Fruit fly (Drosophila melanogaster) whole organism, embryonic: ENCODE data around the gene Ance-2.

ENCODE experiments used
- Abd-B ChIP-seq: fragments of 200-800 bp; sonication (Bioruptor generic); optimal IDR thresholded peaks from 2 replicates; lab custom pipeline; 2018; ENCODE audit warnings: missing biosample characterization, mild to moderate bottlenecking, missing genetic modification characterization, moderate library complexity
- CG1233 ChIP-seq: fragments of 200-800 bp; sonication (Bioruptor generic); optimal IDR thresholded peaks from 4 replicates; lab custom pipeline; 2018; ENCODE audit warnings: missing biosample characterization, mild to moderate bottlenecking, missing genetic modification characterization
- CG16779 ChIP-seq: fragments of 200-800 bp; sonication (Bioruptor generic); IDR thresholded peaks from 2 replicates; pipeline ENCODE4 v1.3.6; 2022; ENCODE audit warnings: missing biosample characterization, missing genetic modification characterization
- D ChIP-seq, 2 experiments: fragments of 200-800 bp in 1 of 2; fragments of >200 bp in 1 of 2; sonication (Bioruptor generic) in 1 of 2; optimal IDR thresholded peaks; 2 replicates in 1 of 2; 3 replicates in 1 of 2; lab custom pipeline; 2017; ENCODE audit warnings: mild to moderate bottlenecking in 1 of 2, missing biosample characterization in 1 of 2, missing genetic modification characterization in 1 of 2, missing genetic modification reagents in 1 of 2
- D19A ChIP-seq: fragments of 200-800 bp; optimal IDR thresholded peaks from 3 replicates; lab custom pipeline; 2019; ENCODE audit warnings: missing biosample characterization, mild to moderate bottlenecking, missing genetic modification characterization, moderate library complexity
- H2.0 ChIP-seq: fragments of 200-800 bp; sonication (Bioruptor generic); IDR thresholded peaks from 2 replicates; pipeline ENCODE4 v1.3.6; 2022; ENCODE audit warnings: missing biosample characterization, missing genetic modification characterization
- Hr78 ChIP-seq, 2 experiments: fragments of 200-800 bp in 1 of 2; fragments of >200 bp in 1 of 2; sonication (Bioruptor generic) in 1 of 2; optimal IDR thresholded peaks; 2 replicates each; lab custom pipeline; 2017 to 2019; ENCODE audit warnings: missing biosample characterization in 2 of 2, missing genetic modification characterization in 2 of 2, mild to moderate bottlenecking in 1 of 2, moderate library complexity in 1 of 2
- mld ChIP-seq: fragments of 200-800 bp; sonication (Bioruptor generic); IDR thresholded peaks from 3 replicates; pipeline ENCODE4 v1.3.6; 2022; ENCODE audit warnings: missing biosample characterization, missing genetic modification characterization; ENCODE audit not compliant: partially characterized antibody
- schlank ChIP-seq: fragments of 200-800 bp; sonication (Bioruptor generic); optimal IDR thresholded peaks from 2 replicates; lab custom pipeline; 2018; ENCODE audit warnings: missing biosample characterization, mild to moderate bottlenecking, missing genetic modification characterization
- slbo ChIP-seq: fragments of 200-800 bp; sonication (Bioruptor generic); IDR thresholded peaks from 2 replicates; pipeline ENCODE4 v1.3.6; 2022; ENCODE audit warnings: missing biosample characterization, missing genetic modification characterization
- tup ChIP-seq: fragments of 200-800 bp; sonication (Bioruptor generic); optimal IDR thresholded peaks from 2 replicates; lab custom pipeline; 2016; ENCODE audit warnings: missing biosample characterization, mild to moderate bottlenecking, missing genetic modification characterization, moderate library complexity
- zfh1 ChIP-seq: fragments of 200-800 bp; sonication (Bioruptor generic); IDR thresholded peaks from 3 replicates; pipeline ENCODE4 v1.3.6; 2022; ENCODE audit warnings: missing biosample characterization, missing genetic modification characterization

DNA sequence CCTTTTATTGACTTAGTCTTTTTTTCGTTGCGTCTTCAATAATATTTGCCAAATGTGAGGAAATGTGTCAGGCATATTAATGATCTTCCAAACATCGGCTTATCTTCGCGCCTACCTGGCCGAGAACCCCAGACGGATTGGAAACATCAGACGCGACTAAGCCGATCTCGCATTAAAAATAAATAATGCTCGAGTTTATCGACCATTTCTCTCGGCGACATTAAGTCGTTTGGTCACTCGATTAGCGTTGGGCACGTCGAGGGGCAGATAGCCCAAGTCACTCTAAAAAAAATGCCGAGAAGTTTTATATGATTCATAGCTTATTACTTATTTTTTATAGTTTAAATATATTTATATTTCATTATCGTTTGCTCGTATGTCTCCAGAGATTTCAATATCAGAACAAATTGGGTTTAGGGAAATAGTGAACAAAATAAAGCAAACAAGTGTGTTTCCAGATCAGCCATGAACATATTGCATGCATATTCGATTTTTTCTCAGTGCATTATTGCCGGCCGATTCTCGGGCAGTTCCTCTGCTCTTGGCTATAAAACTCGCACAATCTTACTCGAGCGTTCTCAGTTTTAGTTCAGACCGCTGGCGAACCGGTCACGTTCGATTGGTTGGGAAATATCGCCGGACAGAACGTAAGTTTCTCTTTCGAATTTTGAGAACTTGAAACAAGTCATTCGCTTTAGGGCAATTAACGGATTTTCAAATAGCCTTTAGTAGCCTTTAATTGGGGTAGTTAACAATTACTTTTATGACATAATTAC, 3.9 kb upstream of the Ance-2 start, which contains the start of gene Ance:
- TF ChIP-seq Hr78 (GFP tag; optimal IDR thresholded peaks at IDR 0.05; lab: Kevin White, UChicago), result no peak
- TF ChIP-seq D19A (tag; lab: Kevin White, UChicago), result no peak
- no peak for TF ChIP-seq CG1233
- TF ChIP-seq CG16779 (GFP tag; lab: Robert Waterston, UW), result no peak
- peak; percentile 62 for TF ChIP-seq zfh1
- peak; percentile 35 for TF ChIP-seq Abd-B (GFP tag; lab: Kevin White, UChicago)
- TF ChIP-seq D (optimal IDR thresholded peaks at IDR 0.05; lab: Kevin White, UChicago), result no peak
- TF ChIP-seq D (GFP tag; optimal IDR thresholded peaks at IDR 0.05; lab: Kevin White, UChicago), result no peak
- no peak for TF ChIP-seq tup (GFP tag; lab: Kevin White, UChicago)
- no peak for TF ChIP-seq H2.0
- TF ChIP-seq mld (GFP tag; lab: Robert Waterston, UW), result no peak
- peak; percentile 37 for TF ChIP-seq schlank
- peak; percentile 69 for TF ChIP-seq slbo (GFP tag; lab: Robert Waterston, UW)
